Worm (Caenorhabditis elegans) whole organism, L4/young adult: ENCODE results near the gene M110.7.

ENCODE experiments used
- W03F9.2 ChIP-seq: fragments of 150-350 bp; optimal IDR thresholded peaks from 2 replicates; lab custom pipeline; 2014; ENCODE audit warnings: missing biosample characterization, missing genetic modification characterization
- dao-5 ChIP-seq: sonication (generic microtip); optimal IDR thresholded peaks from 2 replicates; lab custom pipeline; 2016; ENCODE audit warnings: missing genotype, missing genetic modification characterization, moderate library complexity, missing compliant biosample characterization

DNA sequence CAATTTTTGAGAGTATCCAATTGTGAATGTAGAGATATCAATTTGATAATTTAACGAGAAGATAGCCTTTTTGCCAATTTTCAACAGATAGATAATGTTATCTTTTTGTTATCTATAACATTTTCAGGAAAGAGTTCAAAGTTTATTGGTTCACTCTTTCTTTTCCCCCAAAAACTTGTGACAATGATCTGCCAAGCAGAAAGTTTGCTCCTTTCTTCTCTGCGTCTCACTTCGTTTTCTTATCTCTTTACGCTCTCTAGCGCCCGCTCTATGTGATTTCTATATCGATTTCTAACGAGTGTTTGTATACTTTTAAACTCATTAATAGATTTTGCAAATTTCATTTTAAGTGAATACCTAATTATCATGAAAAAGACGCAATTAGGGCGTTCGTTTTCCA lies 6.1 kb upstream of the M110.7 start:
- TF ChIP-seq W03F9.2 (tag; lab: Kevin White, UChicago), result no peak
- TF ChIP-seq dao-5 (tag; lab: Kevin White, UChicago), result no peak
